Worm (Caenorhabditis elegans) whole organism, L4/young adult: ENCODE results near the gene F40H3.2.

Experiments
- W03F9.2 ChIP-seq: fragments of 150-350 bp; optimal IDR thresholded peaks from 2 replicates; lab custom pipeline; 2014; ENCODE audit warnings: missing biosample characterization, missing genetic modification characterization
- dao-5 ChIP-seq: sonication (generic microtip); optimal IDR thresholded peaks from 2 replicates; lab custom pipeline; 2016; ENCODE audit warnings: missing genotype, missing genetic modification characterization, moderate library complexity, missing compliant biosample characterization

DNA sequence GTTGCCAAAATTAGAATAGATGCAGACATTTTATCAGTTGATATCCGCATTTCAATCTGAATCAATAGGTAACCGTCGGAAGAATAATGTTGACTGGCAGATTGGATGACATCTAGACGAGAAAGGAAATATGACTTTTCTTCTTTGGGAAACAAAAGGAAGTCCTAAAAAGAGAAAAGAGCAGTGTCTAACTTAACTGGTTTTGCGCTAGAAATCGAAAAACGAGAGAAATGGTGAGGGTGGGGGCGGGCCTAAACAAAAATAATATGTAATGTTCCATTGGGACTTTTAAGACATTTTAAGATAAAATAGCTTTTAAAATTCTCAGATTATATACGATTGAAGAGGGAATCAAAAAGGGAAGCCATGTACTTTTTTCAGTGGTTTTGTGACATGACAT, 12.5 kb upstream of the F40H3.2 start, which contains the start of gene exp-1:
- TF ChIP-seq W03F9.2 (no peak), dao-5 (tag; lab: Kevin White, UChicago) (no peak)
